Fruit fly (Drosophila melanogaster): ENCODE measurements around the gene Ccp84Ag.
A peak's percentile ranks its signal among the peaks of the same experiment; 100 is the strongest.

Gene Ccp84Ag

dm6 chr3R:6646740-6647139 is 39.8 kb upstream of the Ccp84Ag start, which contains the start of gene Taf1 (continued):
- no peak for TF ChIP-seq CG31441 (GFP tag; IDR thresholded peaks at IDR 0.05)
- no peak for TF ChIP-seq yki (optimal IDR thresholded peaks at IDR 0.05)
- no peak for TF ChIP-seq bcd (GFP tag; optimal IDR thresholded peaks at IDR 0.05)
- TF ChIP-seq CG10543 (GFP tag; optimal IDR thresholded peaks at IDR 0.05) = no peak
- no peak for TF ChIP-seq MTF-1 (GFP tag; optimal IDR thresholded peaks at IDR 0.05; ENCODE audit: borderline replicate concordance)
- TF ChIP-seq Hey (tag; optimal IDR thresholded peaks at IDR 0.05) = no peak
- TF ChIP-seq CG15479 (GFP tag; optimal IDR thresholded peaks at IDR 0.05) = no peak
- no peak for TF ChIP-seq gsb-n (tag; optimal IDR thresholded peaks at IDR 0.05)
- TF ChIP-seq cato (GFP tag; optimal IDR thresholded peaks at IDR 0.05; ENCODE audit: borderline replicate concordance) = no peak
- peak; percentile 41; the same call in 1 of the 2 replicates for TF ChIP-seq sna (GFP tag; IDR thresholded peaks at IDR 0.05; ENCODE audit: partially characterized antibody)
- no peak for TF ChIP-seq lab (GFP tag; optimal IDR thresholded peaks at IDR 0.05)
- TF ChIP-seq tll (GFP tag; optimal IDR thresholded peaks at IDR 0.05) = no peak
- TF ChIP-seq cad (GFP tag; optimal IDR thresholded peaks at IDR 0.05) = no peak
- no peak for TF ChIP-seq mam (GFP tag; optimal IDR thresholded peaks at IDR 0.05)
- TF ChIP-seq danr (GFP tag; IDR thresholded peaks at IDR 0.05) = no peak
- TF ChIP-seq CG34224 (GFP tag; IDR thresholded peaks at IDR 0.05; ENCODE audit: partially characterized antibody) = peak; percentile 33; the same call in 1 of the 3 replicates
- TF ChIP-seq CG1647 (GFP tag; optimal IDR thresholded peaks at IDR 0.05) = no peak
- TF ChIP-seq C15 (GFP tag; IDR thresholded peaks at IDR 0.05) = no peak
- TF ChIP-seq Dip3 (GFP tag; optimal IDR thresholded peaks at IDR 0.05) = no peak
- no peak for TF ChIP-seq pan (optimal IDR thresholded peaks at IDR 0.05)
- TF ChIP-seq pan (GFP tag; optimal IDR thresholded peaks at IDR 0.05 in 1 of 2, IDR thresholded peaks at IDR 0.05 in 1 of 2) = no peak
- TF ChIP-seq ems (GFP tag; optimal IDR thresholded peaks at IDR 0.05) = no peak
- TF ChIP-seq CG6689 (GFP tag; IDR thresholded peaks at IDR 0.05) = no peak
- TF ChIP-seq ssp (GFP tag; IDR thresholded peaks at IDR 0.05) = no peak
- TF ChIP-seq CG16815 (GFP tag; optimal IDR thresholded peaks at IDR 0.05) = no peak
- TF ChIP-seq CG8478 (optimal IDR thresholded peaks at IDR 0.05) = no peak
- TF ChIP-seq gce (GFP tag; IDR thresholded peaks at IDR 0.05) = no peak
- no peak for TF ChIP-seq psq (GFP tag; optimal IDR thresholded peaks at IDR 0.05)
- peak; percentile 23; the same call in 1 of the 2 replicates for TF ChIP-seq CG9932 (GFP tag; IDR thresholded peaks at IDR 0.05)
- no peak for TF ChIP-seq Optix (GFP tag; IDR thresholded peaks at IDR 0.05)
- no peak for TF ChIP-seq Bteb2 (GFP tag; optimal IDR thresholded peaks at IDR 0.05)
- TF ChIP-seq CG3065 (GFP tag; optimal IDR thresholded peaks at IDR 0.05) = no peak
- TF ChIP-seq nau (GFP tag; optimal IDR thresholded peaks at IDR 0.05) = no peak
- no peak for TF ChIP-seq Dad (GFP tag; optimal IDR thresholded peaks at IDR 0.05)
- no peak for TF ChIP-seq Sox100B (GFP tag; optimal IDR thresholded peaks at IDR 0.05)
- TF ChIP-seq crol (GFP tag; IDR thresholded peaks at IDR 0.05) = peak; percentile 98
- TF ChIP-seq br (optimal IDR thresholded peaks at IDR 0.05) = no peak
- TF ChIP-seq trem (tag; optimal IDR thresholded peaks at IDR 0.05) = peak; percentile 66
- TF ChIP-seq Dek (tag; optimal IDR thresholded peaks at IDR 0.05) = peak; percentile 24
- peak; percentile 98 for TF ChIP-seq gfzf (GFP tag; optimal IDR thresholded peaks at IDR 0.05)
- no peak for TF ChIP-seq chn (GFP tag; optimal IDR thresholded peaks at IDR 0.05)
- no peak for TF ChIP-seq CG30431 (GFP tag; optimal IDR thresholded peaks at IDR 0.05)
- no peak for TF ChIP-seq sens (GFP tag)
- TF ChIP-seq corto (GFP tag; optimal IDR thresholded peaks at IDR 0.05) = no peak
- TF ChIP-seq pho (GFP tag; optimal IDR thresholded peaks at IDR 0.05) = peak; percentile 10
- TF ChIP-seq Pdp1 (GFP tag; optimal IDR thresholded peaks at IDR 0.05) = no peak
- TF ChIP-seq bigmax (GFP tag; optimal IDR thresholded peaks at IDR 0.05) = peak; percentile 28
- no peak for TF ChIP-seq CG13123 (GFP tag; optimal IDR thresholded peaks at IDR 0.05)
- TF ChIP-seq CG3847 (GFP tag; IDR thresholded peaks at IDR 0.05) = peak; percentile 56
- peak; percentile 15 for TF ChIP-seq Mes4 (GFP tag; optimal IDR thresholded peaks at IDR 0.05)
- TF ChIP-seq Gsc (GFP tag; IDR thresholded peaks at IDR 0.05) = no peak
- no peak for TF ChIP-seq usp (GFP tag; optimal IDR thresholded peaks at IDR 0.05)
- TF ChIP-seq hkb (optimal IDR thresholded peaks at IDR 0.05) = no peak
- TF ChIP-seq hkb (GFP tag; IDR thresholded peaks at IDR 0.05) = 0 out of 2 replicates have a peak, but pooled peaks have one; percentile 9

Measured in whole organism, embryonic.